Fruit fly (Drosophila melanogaster) whole organism, embryonic: ENCODE data around the gene Tgt.
A peak's percentile ranks its signal among the peaks of the same experiment; 100 is the strongest.

Experiments
- Atf-2 ChIP-seq: fragments of 200-800 bp; sonication (Bioruptor generic); optimal IDR thresholded peaks from 2 replicates; lab custom pipeline; 2016; ENCODE audit warnings: missing biosample characterization, missing genetic modification characterization
- CG10209 ChIP-seq: fragments of 200-800 bp; sonication (Bioruptor generic); optimal IDR thresholded peaks from 3 replicates; lab custom pipeline; 2017; ENCODE audit warnings: missing biosample characterization, mild to moderate bottlenecking, missing genetic modification characterization, missing genetic modification reagents
- CG10654 ChIP-seq: fragments of 200-800 bp; sonication (Bioruptor generic); optimal IDR thresholded peaks from 2 replicates; lab custom pipeline; 2016; ENCODE audit warnings: missing biosample characterization, missing genetic modification characterization
- CG15073 ChIP-seq: fragments of 200-800 bp; sonication (Bioruptor generic); optimal IDR thresholded peaks from 2 replicates; lab custom pipeline; 2016; ENCODE audit warnings: missing biosample characterization, missing genetic modification characterization
- CG15514 ChIP-seq: fragments of 200-800 bp; sonication (Bioruptor generic); optimal IDR thresholded peaks from 3 replicates; lab custom pipeline; 2017; ENCODE audit warnings: missing biosample characterization, missing genetic modification characterization, mild to moderate bottlenecking, moderate library complexity, missing genetic modification reagents
- CG18011 ChIP-seq: fragments of 200-800 bp; sonication (Bioruptor generic); optimal IDR thresholded peaks from 2 replicates; lab custom pipeline; 2017; ENCODE audit warnings: missing biosample characterization, missing genetic modification characterization, mild to moderate bottlenecking, moderate library complexity, missing genotype
- CG2116 ChIP-seq: fragments of 200-800 bp; sonication (Bioruptor generic); optimal IDR thresholded peaks from 3 replicates; lab custom pipeline; 2018; ENCODE audit warnings: missing biosample characterization, mild to moderate bottlenecking, missing genetic modification characterization
- CG2202 ChIP-seq: fragments of 200-800 bp; sonication (Bioruptor generic); optimal IDR thresholded peaks from 2 replicates; lab custom pipeline; 2018; ENCODE audit warnings: missing biosample characterization, mild to moderate bottlenecking, missing genetic modification characterization
- CG4617 ChIP-seq: fragments of 200-800 bp; sonication (Bioruptor generic); optimal IDR thresholded peaks from 3 replicates; lab custom pipeline; 2016; ENCODE audit warnings: missing biosample characterization, missing genetic modification characterization, borderline replicate concordance
- CG5953 ChIP-seq: fragments of 200-800 bp; sonication (Bioruptor generic); IDR thresholded peaks from 2 replicates; pipeline ENCODE4 v1.3.6; 2022; ENCODE audit warnings: missing biosample characterization, missing genetic modification characterization
- CG6791 ChIP-seq: fragments of 200-800 bp; sonication (Bioruptor generic); IDR thresholded peaks from 3 replicates; pipeline ENCODE4 v1.3.6; 2022; ENCODE audit warnings: missing biosample characterization, missing genetic modification characterization; ENCODE audit not compliant: partially characterized antibody
- CG7372 ChIP-seq: fragments of 200-800 bp; sonication (Bioruptor generic); IDR thresholded peaks from 2 replicates; pipeline ENCODE4 v1.3.6; 2022; ENCODE audit warnings: missing biosample characterization, missing genetic modification characterization
- CG7786 ChIP-seq: fragments of 200-800 bp; sonication (Bioruptor generic); optimal IDR thresholded peaks from 2 replicates; lab custom pipeline; 2016; ENCODE audit warnings: missing biosample characterization, missing genetic modification characterization
- CG7963 ChIP-seq: fragments of 200-800 bp; sonication (Bioruptor generic); IDR thresholded peaks from 3 replicates; pipeline ENCODE4 v1.3.6; 2022; ENCODE audit warnings: missing biosample characterization, missing genetic modification characterization; ENCODE audit not compliant: partially characterized antibody
- CG8281 ChIP-seq: fragments of 200-800 bp; sonication (Bioruptor generic); optimal IDR thresholded peaks from 2 replicates; lab custom pipeline; 2018; ENCODE audit warnings: missing biosample characterization, mild to moderate bottlenecking, missing genetic modification characterization, moderate library complexity
- CG9609 ChIP-seq: fragments of 200-800 bp; sonication (Bioruptor generic); optimal IDR thresholded peaks from 3 replicates; lab custom pipeline; 2016; ENCODE audit warnings: missing biosample characterization, missing genetic modification characterization
- D ChIP-seq, 2 experiments: fragments of 200-800 bp in 1 of 2; fragments of >200 bp in 1 of 2; sonication (Bioruptor generic) in 1 of 2; optimal IDR thresholded peaks; 2 replicates in 1 of 2; 3 replicates in 1 of 2; lab custom pipeline; 2017; ENCODE audit warnings: mild to moderate bottlenecking in 1 of 2, missing biosample characterization in 1 of 2, missing genetic modification characterization in 1 of 2, missing genetic modification reagents in 1 of 2
- Dad ChIP-seq: fragments of 200-800 bp; sonication (Bioruptor generic); optimal IDR thresholded peaks from 3 replicates; lab custom pipeline; 2016; ENCODE audit warnings: missing biosample characterization, missing genetic modification characterization
- Dip3 ChIP-seq: fragments of 200-800 bp; sonication (Bioruptor generic); optimal IDR thresholded peaks from 3 replicates; lab custom pipeline; 2016; ENCODE audit warnings: missing biosample characterization, missing genetic modification characterization
- Fer2 ChIP-seq: fragments of 200-800 bp; sonication (Bioruptor generic); optimal IDR thresholded peaks from 2 replicates; lab custom pipeline; 2018; ENCODE audit warnings: missing biosample characterization, mild to moderate bottlenecking, missing genetic modification characterization, moderate library complexity
- Gsc ChIP-seq: fragments of 200-800 bp; sonication (Bioruptor generic); IDR thresholded peaks from 2 replicates; pipeline ENCODE4 v1.3.6; 2022; ENCODE audit warnings: missing biosample characterization, missing genetic modification characterization
- H15 ChIP-seq: fragments of 200-800 bp; sonication (Bioruptor generic); IDR thresholded peaks from 3 replicates; pipeline ENCODE4 v1.3.6; 2022; ENCODE audit warnings: missing biosample characterization, missing genetic modification characterization
- HmgD ChIP-seq: fragments of 200-800 bp; sonication (Bioruptor generic); optimal IDR thresholded peaks from 3 replicates; lab custom pipeline; 2016; ENCODE audit warnings: missing biosample characterization, missing genetic modification characterization
- Hr78 ChIP-seq, 2 experiments: fragments of 200-800 bp in 1 of 2; fragments of >200 bp in 1 of 2; sonication (Bioruptor generic) in 1 of 2; optimal IDR thresholded peaks; 2 replicates each; lab custom pipeline; 2017 to 2019; ENCODE audit warnings: missing biosample characterization in 2 of 2, missing genetic modification characterization in 2 of 2, mild to moderate bottlenecking in 1 of 2, moderate library complexity in 1 of 2
- Meics ChIP-seq: fragments of 200-800 bp; sonication (Bioruptor generic); optimal IDR thresholded peaks from 2 replicates; lab custom pipeline; 2017; ENCODE audit warnings: missing biosample characterization, mild to moderate bottlenecking, missing genetic modification characterization
- Pdp1 ChIP-seq, 2 experiments: fragments of 200-800 bp; sonication (Bioruptor generic); optimal IDR thresholded peaks; 3 replicates each; lab custom pipeline; 2016; ENCODE audit warnings: missing biosample characterization in 2 of 2, missing genetic modification characterization in 2 of 2, mild to moderate bottlenecking in 1 of 2, moderate library complexity in 1 of 2
- Sry-β ChIP-seq: fragments of 200-800 bp; sonication (Bioruptor generic); optimal IDR thresholded peaks from 2 replicates; lab custom pipeline; 2018; ENCODE audit warnings: missing biosample characterization, mild to moderate bottlenecking, missing genetic modification characterization, moderate library complexity
- Stat92E ChIP-seq, 3 experiments: fragments of >200 bp in 2 of 3; fragments of 200-800 bp in 1 of 3; sonication (Bioruptor generic) in 1 of 3; optimal IDR thresholded peaks; 2 replicates each; lab custom pipeline; 2017 to 2019; ENCODE audit warnings: missing biosample characterization in 3 of 3, missing genetic modification characterization in 3 of 3, mild to moderate bottlenecking in 1 of 3, moderate library complexity in 1 of 3
- Trl ChIP-seq, 3 experiments: fragments of >200 bp in 2 of 3; fragments of 200-800 bp in 1 of 3; sonication (Bioruptor generic) in 1 of 3; optimal IDR thresholded peaks; 2 replicates in 1 of 3; 3 replicates in 2 of 3; lab custom pipeline; 2016 to 2017; ENCODE audit warnings: missing biosample characterization in 1 of 3, missing genetic modification characterization in 1 of 3
- bab2 ChIP-seq: fragments of 200-800 bp; sonication (Bioruptor generic); optimal IDR thresholded peaks from 2 replicates; lab custom pipeline; 2016; ENCODE audit warnings: missing biosample characterization, missing genetic modification characterization
- cas ChIP-seq: fragments of 200-800 bp; sonication (Bioruptor generic); IDR thresholded peaks from 2 replicates; pipeline ENCODE4 v1.3.6; 2022; ENCODE audit warnings: missing biosample characterization, missing genetic modification characterization
- chinmo ChIP-seq: fragments of 200-800 bp; sonication (Bioruptor generic); IDR thresholded peaks from 4 replicates; pipeline ENCODE4 v1.3.6; 2022; ENCODE audit warnings: missing biosample characterization, missing genetic modification characterization; ENCODE audit not compliant: partially characterized antibody
- dmrt11E ChIP-seq: fragments of 200-800 bp; sonication (Bioruptor generic); optimal IDR thresholded peaks from 3 replicates; lab custom pipeline; 2018; ENCODE audit warnings: missing biosample characterization, mild to moderate bottlenecking, missing genetic modification characterization, moderate library complexity
- exex ChIP-seq: fragments of 200-800 bp; sonication (Bioruptor generic); optimal IDR thresholded peaks from 4 replicates; lab custom pipeline; 2018; ENCODE audit warnings: missing biosample characterization, mild to moderate bottlenecking, missing genetic modification characterization, moderate library complexity
- eyg ChIP-seq: fragments of 200-800 bp; sonication (Bioruptor generic); optimal IDR thresholded peaks from 3 replicates; lab custom pipeline; 2016; ENCODE audit warnings: missing biosample characterization, missing genetic modification characterization
- ftz-f1 ChIP-seq: fragments of 200-800 bp; sonication (Bioruptor generic); optimal IDR thresholded peaks from 2 replicates; lab custom pipeline; 2016; ENCODE audit warnings: missing biosample characterization, missing genetic modification characterization
- ham ChIP-seq: fragments of 200-800 bp; sonication (Bioruptor generic); IDR thresholded peaks from 2 replicates; pipeline ENCODE4 v1.3.6; 2022; ENCODE audit warnings: missing biosample characterization, missing genetic modification characterization
- knrl ChIP-seq: fragments of 200-800 bp; sonication (Bioruptor generic); IDR thresholded peaks from 3 replicates; pipeline ENCODE4 v1.3.6; 2022; ENCODE audit warnings: missing biosample characterization, missing genetic modification characterization; ENCODE audit not compliant: partially characterized antibody
- mirr ChIP-seq: fragments of 200-800 bp; sonication (Bioruptor generic); optimal IDR thresholded peaks from 3 replicates; lab custom pipeline; 2018; ENCODE audit warnings: missing biosample characterization, mild to moderate bottlenecking, missing genetic modification characterization
- nerfin-1 ChIP-seq: fragments of 200-800 bp; sonication (Bioruptor generic); optimal IDR thresholded peaks from 3 replicates; lab custom pipeline; 2019; ENCODE audit warnings: missing biosample characterization, mild to moderate bottlenecking, missing genetic modification characterization, moderate library complexity
- pum ChIP-seq: fragments of 200-800 bp; sonication (Bioruptor generic); optimal IDR thresholded peaks from 2 replicates; lab custom pipeline; 2016; ENCODE audit warnings: missing biosample characterization, missing genetic modification characterization
- shn ChIP-seq: fragments of 200-800 bp; sonication (Bioruptor generic); optimal IDR thresholded peaks from 3 replicates; lab custom pipeline; 2016; ENCODE audit warnings: missing biosample characterization, missing genetic modification characterization
- tll ChIP-seq, 2 experiments: fragments of 200-800 bp in 1 of 2; fragments of >200 bp in 1 of 2; sonication (Bioruptor generic) in 1 of 2; optimal IDR thresholded peaks; 2 replicates each; lab custom pipeline; 2017 to 2019; ENCODE audit warnings: missing biosample characterization in 2 of 2, missing genetic modification characterization in 2 of 2, mild to moderate bottlenecking in 1 of 2, moderate library complexity in 1 of 2
- tup ChIP-seq: fragments of 200-800 bp; sonication (Bioruptor generic); optimal IDR thresholded peaks from 2 replicates; lab custom pipeline; 2016; ENCODE audit warnings: missing biosample characterization, mild to moderate bottlenecking, missing genetic modification characterization, moderate library complexity
- vfl ChIP-seq: fragments of 200-800 bp; sonication (Bioruptor generic); optimal IDR thresholded peaks from 2 replicates; lab custom pipeline; 2016; ENCODE audit warnings: missing biosample characterization, missing genetic modification characterization

The Tgt gene

DNA sequence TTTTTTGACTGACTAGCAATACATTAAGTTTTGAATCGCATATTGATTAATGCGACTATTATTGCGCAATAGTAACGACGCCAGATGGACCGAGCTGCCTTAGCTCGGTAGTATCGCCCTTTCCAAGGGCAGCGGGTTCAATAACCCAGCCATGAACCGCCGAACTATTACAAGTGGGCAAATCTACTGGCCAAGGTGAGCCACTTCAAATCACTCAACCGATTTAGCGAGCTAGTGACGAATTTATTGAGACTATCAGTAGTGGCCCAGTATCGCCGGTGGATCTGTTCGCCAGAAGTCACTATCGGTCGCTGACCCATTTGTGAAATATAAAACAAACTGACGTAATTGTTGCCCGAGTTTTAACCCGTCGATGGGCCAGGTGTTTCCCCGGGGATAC is 34.6 kb downstream of the Tgt start (continued):
- TF ChIP-seq bab2 (no peak), CG6791 (no peak), CG15514 (GFP tag; lab: Kevin White, UChicago) (no peak), CG7963 (no peak), ham (GFP tag; lab: Robert Waterston, UW) (no peak), CG9609 (GFP tag; lab: Kevin White, UChicago) (no peak), ftz-f1 (peak; percentile 82), Hr78 (GFP tag; optimal IDR thresholded peaks at IDR 0.05; lab: Kevin White, UChicago) (peak in 1 of 2 experiments; percentile 40), Gsc (GFP tag; lab: Robert Waterston, UW) (no peak), nerfin-1 (tag; lab: Kevin White, UChicago) (no peak), Meics (peak; percentile 81), Pdp1 (GFP tag; optimal IDR thresholded peaks at IDR 0.05; lab: Kevin White, UChicago) (peak in 1 of 2 experiments; percentile 70), eyg (GFP tag; lab: Kevin White, UChicago) (no peak), CG10209 (GFP tag; lab: Kevin White, UChicago) (no peak), H15 (GFP tag; lab: Robert Waterston, UW) (no peak), Trl (optimal IDR thresholded peaks at IDR 0.05; lab: Kevin White, UChicago) (no peak), Trl (GFP tag; optimal IDR thresholded peaks at IDR 0.05; lab: Kevin White, UChicago) (no peak), CG2116 (GFP tag; lab: Kevin White, UChicago) (no peak), D (optimal IDR thresholded peaks at IDR 0.05; lab: Kevin White, UChicago) (no peak), D (GFP tag; optimal IDR thresholded peaks at IDR 0.05; lab: Kevin White, UChicago) (no peak), chinmo (GFP tag; lab: Robert Waterston, UW) (0 out of 4 replicates have a peak, but pooled peaks have one; percentile 44), mirr (GFP tag; lab: Kevin White, UChicago) (no peak), CG15073 (no peak), pum (GFP tag; lab: Kevin White, UChicago) (no peak), tll (GFP tag; optimal IDR thresholded peaks at IDR 0.05; lab: Kevin White, UChicago) (no peak), CG5953 (GFP tag; lab: Robert Waterston, UW) (no peak), CG7786 (GFP tag; lab: Kevin White, UChicago) (no peak), CG2202 (tag; lab: Kevin White, UChicago) (no peak), Sry-β (GFP tag; lab: Kevin White, UChicago) (no peak), knrl (GFP tag; lab: Robert Waterston, UW) (0 out of 3 replicates have a peak, but pooled peaks have one; percentile 14), tup (no peak), exex (tag; lab: Kevin White, UChicago) (no peak), cas (GFP tag; lab: Robert Waterston, UW) (no peak), Atf-2 (no peak), CG4617 (GFP tag; lab: Kevin White, UChicago) (no peak), dmrt11E (tag; lab: Kevin White, UChicago) (no peak), Dip3 (GFP tag; lab: Kevin White, UChicago) (no peak), CG18011 (GFP tag; lab: Kevin White, UChicago) (no peak), CG7372 (GFP tag; lab: Robert Waterston, UW) (no peak), Dad (no peak), CG8281 (no peak), HmgD (no peak), vfl (GFP tag; lab: Kevin White, UChicago) (no peak), CG10654 (GFP tag; lab: Kevin White, UChicago) (no peak), Fer2 (tag; lab: Kevin White, UChicago) (no peak), Stat92E (GFP tag; optimal IDR thresholded peaks at IDR 0.05; lab: Kevin White, UChicago) (no peak), shn (GFP tag; lab: Kevin White, UChicago) (no peak)
